Fruit fly (Drosophila melanogaster) Kc167 (cell line): ENCODE data around the gene CG43052.

Source experiments
- h ChIP-seq: fragments of >200 bp; optimal IDR thresholded peaks from 3 replicates; lab custom pipeline; 2018; ENCODE audit warnings: missing external identifiers
- psq ChIP-seq: fragments of >200 bp; optimal IDR thresholded peaks from 2 replicates; lab custom pipeline; 2017; ENCODE audit warnings: missing external identifiers

dm6 chr2L:14400676-14401075, 48.8 kb downstream of the CG43052 start:
- TF ChIP-seq h (lab: Kevin White, UChicago), result no peak
- no peak for TF ChIP-seq psq
